Worm (Caenorhabditis elegans) whole organism, L4 larva: ENCODE measurements around the gene F42A9.6.

Experiments
- F49E8.2 ChIP-seq: sonication (generic microtip); optimal IDR thresholded peaks from 2 replicates; lab custom pipeline; 2016; ENCODE audit warnings: missing compliant biosample characterization, mild to moderate bottlenecking, missing genetic modification characterization, borderline replicate concordance
- T20F7.1 ChIP-seq: fragments of 200-800 bp; sonication (Bioruptor generic); optimal IDR thresholded peaks from 2 replicates; lab custom pipeline; 2018; ENCODE audit warnings: mild to moderate bottlenecking, missing genetic modification characterization, missing compliant biosample characterization
- Y48G9A.11 ChIP-seq: fragments of 200-800 bp; sonication (Bioruptor generic); IDR thresholded peaks from 2 replicates; pipeline ENCODE4 v1.3.6; 2022; ENCODE audit warnings: missing genetic modification reagents, missing genetic modification characterization, missing compliant biosample characterization
- Y75B8A.6 ChIP-seq: fragments of 200-800 bp; sonication (Bioruptor generic); IDR thresholded peaks from 2 replicates; pipeline ENCODE4 v1.3.6; 2022; ENCODE audit warnings: missing genetic modification reagents, missing genetic modification characterization, missing compliant biosample characterization
- ZK337.2 ChIP-seq: fragments of 200-800 bp; sonication (Bioruptor generic); IDR thresholded peaks from 2 replicates; pipeline ENCODE4 v1.3.6; 2022; ENCODE audit warnings: missing genetic modification reagents, missing genetic modification characterization, missing compliant biosample characterization
- ZK546.5 ChIP-seq, 2 experiments: sonication (generic microtip); optimal IDR thresholded peaks; 2 replicates each; lab custom pipeline; 2017; ENCODE audit warnings: missing biosample characterization in 2 of 2, missing genetic modification characterization in 2 of 2
- ceh-32 ChIP-seq: sonication (generic microtip); optimal IDR thresholded peaks from 2 replicates; lab custom pipeline; 2016; ENCODE audit warnings: mild to moderate bottlenecking, missing genetic modification characterization, missing compliant biosample characterization; ENCODE audit not compliant: poor library complexity
- ceh-62 ChIP-seq: sonication (generic microtip); optimal IDR thresholded peaks from 2 replicates; lab custom pipeline; 2017; ENCODE audit warnings: missing biosample characterization, missing genetic modification characterization
- ceh-82 ChIP-seq: sonication (generic microtip); optimal IDR thresholded peaks from 2 replicates; lab custom pipeline; 2017; ENCODE audit warnings: missing biosample characterization, missing genetic modification characterization
- cey-2 ChIP-seq: sonication (generic microtip); optimal IDR thresholded peaks from 3 replicates; lab custom pipeline; 2017; ENCODE audit warnings: missing genetic modification characterization, mild to moderate bottlenecking, missing compliant biosample characterization, antibody characterized with exemption, borderline replicate concordance; ENCODE audit not compliant: insufficient read depth
- daf-16 ChIP-seq, 3 experiments: sonication (generic microtip); optimal IDR thresholded peaks; 2 replicates each; lab custom pipeline; 2016 to 2017; ENCODE audit warnings: missing genetic modification characterization in 3 of 3, missing genetic modification reagents in 3 of 3, mild to moderate bottlenecking in 2 of 3, missing compliant biosample characterization in 2 of 3, missing biosample characterization in 1 of 3, moderate library complexity in 1 of 3
- dmd-8 ChIP-seq: fragments of 200-800 bp; sonication (Bioruptor generic); IDR thresholded peaks from 2 replicates; pipeline ENCODE4 v1.3.6; 2022; ENCODE audit warnings: missing genetic modification characterization, missing compliant biosample characterization
- dpl-1 ChIP-seq: fragments of 150-350 bp; optimal IDR thresholded peaks from 2 replicates; lab custom pipeline; 2014; ENCODE audit warnings: missing biosample characterization, missing genetic modification reagents, missing genetic modification characterization
- duxl-1 ChIP-seq: sonication (generic microtip); optimal IDR thresholded peaks from 2 replicates; lab custom pipeline; 2016; ENCODE audit warnings: mild to moderate bottlenecking, missing genetic modification characterization, moderate library complexity, missing compliant biosample characterization; ENCODE audit not compliant: poor library complexity
- egl-27 ChIP-seq: sonication (generic microtip); optimal IDR thresholded peaks from 3 replicates; lab custom pipeline; 2017; ENCODE audit warnings: missing biosample characterization, missing genetic modification reagents, missing genetic modification characterization
- fos-1 ChIP-seq: fragments of 150-350 bp; optimal IDR thresholded peaks from 2 replicates; lab custom pipeline; 2014; ENCODE audit warnings: missing biosample characterization, missing genetic modification characterization
- hlh-30 ChIP-seq: sonication (generic microtip); optimal IDR thresholded peaks from 2 replicates; lab custom pipeline; 2017; ENCODE audit warnings: antibody characterized with exemption, mild to moderate bottlenecking, missing genetic modification characterization, missing compliant biosample characterization; ENCODE audit not compliant: insufficient read depth
- hmg-1.1 ChIP-seq: fragments of 200-800 bp; sonication (Bioruptor generic); IDR thresholded peaks from 2 replicates; pipeline ENCODE4 v1.3.6; 2022; ENCODE audit warnings: missing genetic modification reagents, missing genetic modification characterization, missing compliant biosample characterization
- lin-39 ChIP-seq: fragments of 150-350 bp; optimal IDR thresholded peaks from 2 replicates; lab custom pipeline; 2014; ENCODE audit warnings: missing biosample characterization, missing genetic modification reagents, missing genetic modification characterization
- lsy-2 ChIP-seq, 2 experiments: fragments of 150-350 bp in 1 of 2; sonication (generic microtip) in 1 of 2; optimal IDR thresholded peaks; 2 replicates each; lab custom pipeline; 2014 to 2017; ENCODE audit warnings: missing biosample characterization in 2 of 2, missing genetic modification characterization in 2 of 2
- madf-5 ChIP-seq, 2 experiments: fragments of 200-800 bp; sonication (Bioruptor generic); IDR thresholded peaks; 2 replicates each; pipeline ENCODE4 v1.3.6; 2022; ENCODE audit warnings: missing compliant biosample characterization in 2 of 2, missing genetic modification characterization in 2 of 2
- mdl-1 ChIP-seq, 2 experiments: fragments of 150-350 bp in 1 of 2; sonication (generic microtip) in 1 of 2; optimal IDR thresholded peaks; 2 replicates each; lab custom pipeline; 2014 to 2017; ENCODE audit warnings: missing biosample characterization in 2 of 2, missing genetic modification characterization in 2 of 2
- mes-2 ChIP-seq: sonication (generic microtip); optimal IDR thresholded peaks from 2 replicates; lab custom pipeline; 2016; ENCODE audit warnings: missing genotype, mild to moderate bottlenecking, missing genetic modification characterization, missing compliant biosample characterization; ENCODE audit not compliant: poor library complexity, severe bottlenecking
- mxl-3 ChIP-seq: fragments of 200-800 bp; sonication (Bioruptor generic); optimal IDR thresholded peaks from 2 replicates; lab custom pipeline; 2018; ENCODE audit warnings: mild to moderate bottlenecking, missing genetic modification characterization, missing compliant biosample characterization
- nhr-111 ChIP-seq: fragments of 200-800 bp; sonication (Bioruptor generic); optimal IDR thresholded peaks from 2 replicates; lab custom pipeline; 2018; ENCODE audit warnings: mild to moderate bottlenecking, missing genetic modification characterization, missing compliant biosample characterization
- nhr-25 ChIP-seq: sonication (generic microtip); optimal IDR thresholded peaks from 2 replicates; lab custom pipeline; 2017; ENCODE audit warnings: missing genetic modification characterization, mild to moderate bottlenecking, missing compliant biosample characterization, antibody characterized with exemption, moderate library complexity, borderline replicate concordance; ENCODE audit not compliant: insufficient read depth
- nhr-28 ChIP-seq: fragments of 150-350 bp; optimal IDR thresholded peaks from 2 replicates; lab custom pipeline; 2014; ENCODE audit warnings: missing biosample characterization, missing genetic modification characterization
- nhr-41 ChIP-seq: fragments of 200-800 bp; sonication (Bioruptor generic); IDR thresholded peaks from 2 replicates; pipeline ENCODE4 v1.3.6; 2022; ENCODE audit warnings: missing genetic modification reagents, missing genetic modification characterization, missing compliant biosample characterization
- nhr-76 ChIP-seq: fragments of 150-350 bp; optimal IDR thresholded peaks from 2 replicates; lab custom pipeline; 2014; ENCODE audit warnings: missing biosample characterization, missing genetic modification characterization
- rbr-2 ChIP-seq: sonication (generic microtip); optimal IDR thresholded peaks from 2 replicates; lab custom pipeline; 2016; ENCODE audit warnings: missing genotype, missing genetic modification characterization, missing compliant biosample characterization
- set-16 ChIP-seq: fragments of 200-800 bp; sonication (Bioruptor generic); IDR thresholded peaks from 2 replicates; pipeline ENCODE4 v1.3.6; 2022; ENCODE audit warnings: missing genetic modification reagents, missing genetic modification characterization, missing compliant biosample characterization
- snpc-1.2 ChIP-seq: fragments of 200-800 bp; sonication (Bioruptor generic); IDR thresholded peaks from 2 replicates; pipeline ENCODE4 v1.3.6; 2022; ENCODE audit warnings: missing genetic modification reagents, missing genetic modification characterization, missing compliant biosample characterization
- snpc-4 ChIP-seq: fragments of 150-350 bp; optimal IDR thresholded peaks from 2 replicates; lab custom pipeline; 2014; ENCODE audit warnings: missing biosample characterization, missing genetic modification characterization
- spr-1 ChIP-seq: sonication (generic microtip); optimal IDR thresholded peaks from 2 replicates; lab custom pipeline; 2016; ENCODE audit warnings: mild to moderate bottlenecking, missing genetic modification characterization, missing compliant biosample characterization
- tag-97 ChIP-seq: fragments of 200-800 bp; sonication (Bioruptor generic); IDR thresholded peaks from 2 replicates; pipeline ENCODE4 v1.3.6; 2022; ENCODE audit warnings: missing genetic modification characterization, missing compliant biosample characterization
- tra-1 ChIP-seq: fragments of 200-800 bp; sonication (Bioruptor generic); IDR thresholded peaks from 2 replicates; pipeline ENCODE4 v1.3.6; 2022; ENCODE audit warnings: missing genetic modification reagents, missing genetic modification characterization, missing compliant biosample characterization
- unc-130 ChIP-seq: sonication (generic microtip); optimal IDR thresholded peaks from 2 replicates; lab custom pipeline; 2016; ENCODE audit warnings: missing genetic modification reagents, missing genetic modification characterization, missing compliant biosample characterization
- unc-39 ChIP-seq: sonication (generic microtip); optimal IDR thresholded peaks from 2 replicates; lab custom pipeline; 2017; ENCODE audit warnings: missing biosample characterization, missing genetic modification characterization
- unc-62 ChIP-seq, 3 experiments: fragments of 150-350 bp in 1 of 3; sonication (generic microtip); optimal IDR thresholded peaks in 2 of 3; peaks in 1 of 3; 1 replicate in 1 of 3; 2 replicates in 2 of 3; lab custom pipeline; 2014 to 2017; ENCODE audit warnings: missing biosample characterization in 3 of 3, missing genetic modification characterization in 3 of 3, missing genetic modification reagents in 3 of 3, missing genotype in 1 of 3
- vab-7 ChIP-seq: fragments of 200-800 bp; sonication (Bioruptor generic); IDR thresholded peaks from 2 replicates; pipeline ENCODE4 v1.3.6; 2022; ENCODE audit warnings: missing genetic modification reagents, missing genetic modification characterization, missing compliant biosample characterization
- zfp-3 ChIP-seq: fragments of 200-800 bp; sonication (Bioruptor generic); conservative IDR thresholded peaks from 2 replicates; pipeline ENCODE4 v1.3.6; 2022; ENCODE audit warnings: missing genetic modification reagents, missing genetic modification characterization, missing compliant biosample characterization
- zip-2 ChIP-seq: fragments of 150-350 bp; optimal IDR thresholded peaks from 2 replicates; lab custom pipeline; 2014; ENCODE audit warnings: missing biosample characterization, missing genetic modification characterization
- ztf-11 ChIP-seq: fragments of 150-350 bp; optimal IDR thresholded peaks from 2 replicates; lab custom pipeline; 2014; ENCODE audit warnings: missing biosample characterization, missing genetic modification characterization
- ztf-7 ChIP-seq: fragments of 150-350 bp; optimal IDR thresholded peaks from 2 replicates; lab custom pipeline; 2014; ENCODE audit warnings: missing biosample characterization, missing genetic modification characterization

Gene F42A9.6

DNA sequence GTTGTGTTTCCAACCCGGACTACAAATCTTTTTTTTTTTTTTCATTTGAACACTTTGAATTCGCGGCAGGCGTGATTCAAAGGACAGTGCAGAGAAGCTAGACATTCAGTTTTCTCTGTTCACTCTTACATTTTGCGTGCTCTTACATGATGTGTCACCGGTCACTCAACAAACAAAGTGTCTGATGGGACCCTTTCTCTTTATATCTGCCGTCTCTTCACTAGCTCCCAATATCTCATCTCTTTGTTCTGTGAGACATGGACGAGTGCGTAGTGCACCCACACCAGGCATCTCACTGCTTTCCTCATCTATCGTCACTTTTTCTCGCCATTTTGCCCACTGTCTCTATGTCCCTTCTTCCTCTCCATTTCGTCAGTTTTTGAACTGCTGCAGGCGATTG is 22.0 kb upstream of the F42A9.6 start (continued):
- TF ChIP-seq tag-97 (GFP tag; lab: Robert Waterston, UW) (no peak), ceh-32 (no peak), F49E8.2 (no peak), snpc-1.2 (GFP tag; lab: Robert Waterston, UW) (no peak), egl-27 (no peak), rbr-2 (tag; lab: Kevin White, UChicago) (peak; percentile 71), dmd-8 (no peak), mxl-3 (peak; percentile 29)

- TF ChIP-seq hlh-30 (tag; lab: Kevin White, UChicago), result peak; percentile 60
- TF ChIP-seq lsy-2 (tag; optimal IDR thresholded peaks at IDR 0.05; lab: Kevin White, UChicago), result peak in 1 of 2 experiments; percentile 33
- TF ChIP-seq ceh-62, result no peak
Measured at ce11 chrIV:8587605-8588004, 21.4 kb upstream of the F42A9.6 start.

ce11 chrIV:8595317-8595716 is 13.7 kb upstream of the F42A9.6 start, which contains the start of gene Y59H11AR.3:
Gene Y59H11AR.3 (minus strand): TSS chrIV:8595417.
- no peak for TF ChIP-seq spr-1 (tag; lab: Kevin White, UChicago)
- TF ChIP-seq nhr-111 (GFP tag; lab: Kevin White, UChicago), result no peak
- TF ChIP-seq dmd-8, result no peak
- no peak for TF ChIP-seq daf-16 (GFP tag; optimal IDR thresholded peaks at IDR 0.05; lab: Kevin White, UChicago)
- no peak for TF ChIP-seq daf-16 (tag; optimal IDR thresholded peaks at IDR 0.05; lab: Kevin White, UChicago)
- no peak for TF ChIP-seq zip-2
- no peak for TF ChIP-seq set-16 (GFP tag; lab: Robert Waterston, UW)
- no peak for TF ChIP-seq duxl-1
- no peak for TF ChIP-seq vab-7 (GFP tag; lab: Robert Waterston, UW)
- TF ChIP-seq F49E8.2, result no peak
- TF ChIP-seq ztf-11, result no peak
- TF ChIP-seq hmg-1.1 (GFP tag; lab: Robert Waterston, UW), result no peak
- TF ChIP-seq ZK337.2, result no peak
- no peak for TF ChIP-seq mes-2 (tag; lab: Kevin White, UChicago)
- no peak for TF ChIP-seq Y75B8A.6 (GFP tag; lab: Robert Waterston, UW)
- no peak for TF ChIP-seq madf-5 (GFP tag; IDR thresholded peaks at IDR 0.05; lab: Robert Waterston, UW)
- TF ChIP-seq nhr-28 (tag; lab: Kevin White, UChicago), result no peak
- no peak for TF ChIP-seq dpl-1 (GFP tag; lab: Kevin White, UChicago)
- TF ChIP-seq tra-1, result no peak

- TF ChIP-seq nhr-76, result no peak
Measured at ce11 chrIV:8595767-8596166, 13.3 kb upstream of the F42A9.6 start, which contains the start of gene clec-181. Gene clec-181 (plus strand): TSS chrIV:8596067.

ce11 chrIV:8597504-8597903 is 11.5 kb upstream of the F42A9.6 start:
- TF ChIP-seq unc-130 (GFP tag; lab: Kevin White, UChicago) (no peak), unc-62 (GFP tag; optimal IDR thresholded peaks at IDR 0.05 in 1 of 2; lab: Kevin White, UChicago) (peak in 1 of 2 experiments; percentile 28), unc-62 (tag; optimal IDR thresholded peaks at IDR 0.05; lab: Kevin White, UChicago) (no peak), T20F7.1 (GFP tag; lab: Kevin White, UChicago) (no peak), lsy-2 (tag; optimal IDR thresholded peaks at IDR 0.05; lab: Kevin White, UChicago) (peak in 1 of 2 experiments; percentile 12), ztf-7 (tag; lab: Kevin White, UChicago) (no peak), nhr-25 (tag; lab: Kevin White, UChicago) (no peak), zfp-3 (no peak), unc-39 (tag; lab: Kevin White, UChicago) (no peak), hmg-1.1 (GFP tag; lab: Robert Waterston, UW) (peak; percentile 45; the same call in 1 of the 2 replicates), mdl-1 (tag; optimal IDR thresholded peaks at IDR 0.05; lab: Kevin White, UChicago) (no peak), snpc-4 (tag; lab: Kevin White, UChicago) (no peak), fos-1 (tag; lab: Kevin White, UChicago) (no peak), lin-39 (tag; lab: Kevin White, UChicago) (no peak), nhr-41 (GFP tag; lab: Robert Waterston, UW) (no peak), cey-2 (tag; lab: Kevin White, UChicago) (no peak), Y48G9A.11 (no peak), rbr-2 (tag; lab: Kevin White, UChicago) (peak; percentile 7), set-16 (GFP tag; lab: Robert Waterston, UW) (no peak), ZK546.5 (tag; optimal IDR thresholded peaks at IDR 0.05; lab: Kevin White, UChicago) (no peak), ceh-82 (no peak), duxl-1 (peak; percentile 91)
